Fruit fly (Drosophila melanogaster) whole organism, embryonic: ENCODE results near the gene CG31776.

Experiments
- CG11695 ChIP-seq: fragments of 200-800 bp; sonication (Bioruptor generic); IDR thresholded peaks from 3 replicates; pipeline ENCODE4 v1.3.6; 2022; ENCODE audit warnings: missing biosample characterization, missing genetic modification characterization
- CG14014 ChIP-seq: fragments of 200-800 bp; sonication (Bioruptor generic); IDR thresholded peaks from 2 replicates; pipeline ENCODE4 v1.3.6; 2022; ENCODE audit warnings: missing biosample characterization, missing genetic modification characterization
- CG17568 ChIP-seq: fragments of 200-800 bp; sonication (Bioruptor generic); optimal IDR thresholded peaks from 2 replicates; lab custom pipeline; 2018; ENCODE audit warnings: missing biosample characterization, mild to moderate bottlenecking, missing genetic modification characterization, moderate library complexity
- CG3281 ChIP-seq: fragments of 200-800 bp; sonication (Bioruptor generic); optimal IDR thresholded peaks from 3 replicates; lab custom pipeline; 2017; ENCODE audit warnings: missing biosample characterization, mild to moderate bottlenecking, missing genetic modification characterization
- CG4730 ChIP-seq: fragments of 200-800 bp; sonication (Bioruptor generic); IDR thresholded peaks from 2 replicates; pipeline ENCODE4 v1.3.6; 2022; ENCODE audit warnings: missing biosample characterization, missing genetic modification characterization
- CG4854 ChIP-seq: fragments of 200-800 bp; sonication (Bioruptor generic); optimal IDR thresholded peaks from 2 replicates; lab custom pipeline; 2016; ENCODE audit warnings: missing biosample characterization, missing genetic modification characterization, inconsistent platforms
- CG5953 ChIP-seq: fragments of 200-800 bp; sonication (Bioruptor generic); IDR thresholded peaks from 2 replicates; pipeline ENCODE4 v1.3.6; 2022; ENCODE audit warnings: missing biosample characterization, missing genetic modification characterization
- CG6272 ChIP-seq: fragments of 200-800 bp; sonication (Bioruptor generic); IDR thresholded peaks from 2 replicates; pipeline ENCODE4 v1.3.6; 2022; ENCODE audit warnings: missing biosample characterization, missing genetic modification characterization
- CG6683 ChIP-seq: fragments of 200-800 bp; sonication (Bioruptor generic); optimal IDR thresholded peaks from 2 replicates; lab custom pipeline; 2017; ENCODE audit warnings: missing biosample characterization, mild to moderate bottlenecking, missing genetic modification characterization, missing genetic modification reagents
- CG6791 ChIP-seq: fragments of 200-800 bp; sonication (Bioruptor generic); IDR thresholded peaks from 3 replicates; pipeline ENCODE4 v1.3.6; 2022; ENCODE audit warnings: missing biosample characterization, missing genetic modification characterization; ENCODE audit not compliant: partially characterized antibody
- CoRest ChIP-seq: fragments of 200-800 bp; sonication (Bioruptor generic); optimal IDR thresholded peaks from 3 replicates; lab custom pipeline; 2018; ENCODE audit warnings: missing biosample characterization, mild to moderate bottlenecking, missing genetic modification characterization, moderate library complexity
- D19A ChIP-seq: fragments of 200-800 bp; optimal IDR thresholded peaks from 3 replicates; lab custom pipeline; 2019; ENCODE audit warnings: missing biosample characterization, mild to moderate bottlenecking, missing genetic modification characterization, moderate library complexity
- Dref ChIP-seq: fragments of 200-800 bp; sonication (Bioruptor generic); IDR thresholded peaks from 2 replicates; pipeline ENCODE4 v1.3.6; 2022; ENCODE audit warnings: missing biosample characterization, missing genetic modification characterization
- E2f1 ChIP-seq: fragments of 200-800 bp; sonication (Bioruptor generic); IDR thresholded peaks from 2 replicates; pipeline ENCODE4 v1.3.6; 2022; ENCODE audit warnings: missing biosample characterization, missing genetic modification characterization
- Lim3 ChIP-seq: fragments of 200-800 bp; sonication (Bioruptor generic); IDR thresholded peaks from 2 replicates; pipeline ENCODE4 v1.3.6; 2022; ENCODE audit warnings: missing biosample characterization, missing genetic modification characterization
- NC2α ChIP-seq: fragments of 200-800 bp; sonication (Bioruptor generic); optimal IDR thresholded peaks from 2 replicates; lab custom pipeline; 2016; ENCODE audit warnings: missing biosample characterization, missing genetic modification characterization
- NFAT ChIP-seq: fragments of 200-800 bp; sonication (Bioruptor generic); IDR thresholded peaks from 2 replicates; pipeline ENCODE4 v1.3.6; 2022; ENCODE audit warnings: missing biosample characterization, missing genetic modification characterization
- Sin3A ChIP-seq: fragments of >200 bp; optimal IDR thresholded peaks from 2 replicates; lab custom pipeline; 2018
- Spps ChIP-seq: fragments of 200-800 bp; sonication (Bioruptor generic); optimal IDR thresholded peaks from 2 replicates; lab custom pipeline; 2018; ENCODE audit warnings: missing biosample characterization, mild to moderate bottlenecking, missing genetic modification characterization
- Stat92E ChIP-seq, 3 experiments: fragments of >200 bp in 2 of 3; fragments of 200-800 bp in 1 of 3; sonication (Bioruptor generic) in 1 of 3; optimal IDR thresholded peaks; 2 replicates each; lab custom pipeline; 2017 to 2019; ENCODE audit warnings: missing biosample characterization in 3 of 3, missing genetic modification characterization in 3 of 3, mild to moderate bottlenecking in 1 of 3, moderate library complexity in 1 of 3
- Xbp1 ChIP-seq: fragments of 200-800 bp; sonication (Bioruptor generic); optimal IDR thresholded peaks from 3 replicates; lab custom pipeline; 2016; ENCODE audit warnings: missing biosample characterization, mild to moderate bottlenecking, missing genetic modification characterization
- ato ChIP-seq: fragments of 200-800 bp; sonication (Bioruptor generic); IDR thresholded peaks from 2 replicates; pipeline ENCODE4 v1.3.6; 2022; ENCODE audit warnings: missing biosample characterization, missing genetic modification characterization; ENCODE audit not compliant: partially characterized antibody
- caup ChIP-seq: fragments of 200-800 bp; sonication (Bioruptor generic); optimal IDR thresholded peaks from 3 replicates; lab custom pipeline; 2017; ENCODE audit warnings: missing biosample characterization, mild to moderate bottlenecking, missing genetic modification characterization, moderate library complexity; ENCODE audit not compliant: severe bottlenecking
- cg ChIP-seq: fragments of 200-800 bp; sonication (Bioruptor generic); optimal IDR thresholded peaks from 3 replicates; lab custom pipeline; 2019; ENCODE audit warnings: missing biosample characterization, mild to moderate bottlenecking, missing genetic modification characterization, moderate library complexity
- chinmo ChIP-seq: fragments of 200-800 bp; sonication (Bioruptor generic); IDR thresholded peaks from 4 replicates; pipeline ENCODE4 v1.3.6; 2022; ENCODE audit warnings: missing biosample characterization, missing genetic modification characterization; ENCODE audit not compliant: partially characterized antibody
- dati ChIP-seq: fragments of 200-800 bp; sonication (Bioruptor generic); IDR thresholded peaks from 2 replicates; pipeline ENCODE4 v1.3.6; 2022; ENCODE audit warnings: missing biosample characterization, missing genetic modification characterization
- dpn ChIP-seq, 2 experiments: fragments of 200-800 bp; sonication (Bioruptor generic); optimal IDR thresholded peaks; 3 replicates each; lab custom pipeline; 2016; ENCODE audit warnings: missing biosample characterization in 2 of 2, missing genetic modification characterization in 2 of 2
- eve ChIP-seq, 2 experiments: fragments of >200 bp; optimal IDR thresholded peaks; 2 replicates each; lab custom pipeline; 2017; ENCODE audit warnings: missing biosample characterization in 2 of 2, missing genetic modification characterization in 2 of 2
- exex ChIP-seq: fragments of 200-800 bp; sonication (Bioruptor generic); optimal IDR thresholded peaks from 4 replicates; lab custom pipeline; 2018; ENCODE audit warnings: missing biosample characterization, mild to moderate bottlenecking, missing genetic modification characterization, moderate library complexity
- gro ChIP-seq: fragments of 200-800 bp; sonication (Bioruptor generic); optimal IDR thresholded peaks from 2 replicates; lab custom pipeline; 2016; ENCODE audit warnings: missing biosample characterization, missing genetic modification characterization
- hbn ChIP-seq: fragments of 200-800 bp; sonication (Bioruptor generic); IDR thresholded peaks from 2 replicates; pipeline ENCODE4 v1.3.6; 2022; ENCODE audit warnings: missing biosample characterization, missing genetic modification characterization; ENCODE audit not compliant: partially characterized antibody
- hth ChIP-seq: fragments of >200 bp; optimal IDR thresholded peaks from 2 replicates; lab custom pipeline; 2017; ENCODE audit warnings: inconsistent platforms
- jing ChIP-seq: fragments of 200-800 bp; sonication (Bioruptor generic); optimal IDR thresholded peaks from 2 replicates; lab custom pipeline; 2018; ENCODE audit warnings: missing biosample characterization, mild to moderate bottlenecking, missing genetic modification characterization
- ken ChIP-seq: fragments of 200-800 bp; sonication (Bioruptor generic); IDR thresholded peaks from 3 replicates; pipeline ENCODE4 v1.3.6; 2022; ENCODE audit warnings: missing biosample characterization, missing genetic modification characterization
- klu ChIP-seq: fragments of 200-800 bp; sonication (Bioruptor generic); IDR thresholded peaks from 2 replicates; pipeline ENCODE4 v1.3.6; 2022; ENCODE audit warnings: missing biosample characterization, missing genetic modification characterization
- lilli ChIP-seq: fragments of 200-800 bp; sonication (Bioruptor generic); optimal IDR thresholded peaks from 3 replicates; lab custom pipeline; 2016; ENCODE audit warnings: missing biosample characterization, missing genetic modification characterization
- lov ChIP-seq, 2 experiments: fragments of 200-800 bp in 1 of 2; fragments of >200 bp in 1 of 2; sonication (Bioruptor generic) in 1 of 2; IDR thresholded peaks in 1 of 2; optimal IDR thresholded peaks in 1 of 2; 2 replicates in 1 of 2; 3 replicates in 1 of 2; pipeline versions ENCODE4 v1.3.6 to Lab custom; 2017 to 2022; ENCODE audit warnings: missing biosample characterization in 1 of 2, missing genetic modification characterization in 1 of 2
- pita ChIP-seq: fragments of 200-800 bp; sonication (Bioruptor generic); optimal IDR thresholded peaks from 2 replicates; lab custom pipeline; 2017; ENCODE audit warnings: missing biosample characterization, mild to moderate bottlenecking, missing genetic modification characterization
- ranshi ChIP-seq: fragments of 200-800 bp; sonication (Bioruptor generic); IDR thresholded peaks from 2 replicates; pipeline ENCODE4 v1.3.6; 2022; ENCODE audit warnings: missing biosample characterization, missing genetic modification characterization
- ro ChIP-seq: fragments of 200-800 bp; sonication (Bioruptor generic); IDR thresholded peaks from 2 replicates; pipeline ENCODE4 v1.3.6; 2022; ENCODE audit warnings: missing biosample characterization, missing genetic modification characterization
- salm ChIP-seq: fragments of 200-800 bp; sonication (Bioruptor generic); optimal IDR thresholded peaks from 2 replicates; lab custom pipeline; 2018; ENCODE audit warnings: missing biosample characterization, mild to moderate bottlenecking, missing genetic modification characterization
- scrt ChIP-seq: fragments of 200-800 bp; sonication (Bioruptor generic); optimal IDR thresholded peaks from 2 replicates; lab custom pipeline; 2018; ENCODE audit warnings: missing biosample characterization, mild to moderate bottlenecking, missing genetic modification characterization, moderate library complexity
- slbo ChIP-seq: fragments of 200-800 bp; sonication (Bioruptor generic); IDR thresholded peaks from 2 replicates; pipeline ENCODE4 v1.3.6; 2022; ENCODE audit warnings: missing biosample characterization, missing genetic modification characterization
- tgo ChIP-seq: fragments of 200-800 bp; sonication (Bioruptor generic); IDR thresholded peaks from 3 replicates; pipeline ENCODE4 v1.3.6; 2022; ENCODE audit warnings: missing biosample characterization, missing genetic modification characterization
- tin ChIP-seq: fragments of 200-800 bp; sonication (Bioruptor generic); optimal IDR thresholded peaks from 3 replicates; lab custom pipeline; 2016; ENCODE audit warnings: missing biosample characterization, missing genetic modification characterization
- trh ChIP-seq: fragments of 200-800 bp; sonication (Bioruptor generic); optimal IDR thresholded peaks from 2 replicates; lab custom pipeline; 2016; ENCODE audit warnings: missing biosample characterization, missing genetic modification characterization
- twi ChIP-seq: fragments of 200-800 bp; optimal IDR thresholded peaks from 2 replicates; lab custom pipeline; 2019; ENCODE audit warnings: missing biosample characterization, mild to moderate bottlenecking, missing genetic modification characterization, moderate library complexity
- wdn ChIP-seq: fragments of 200-800 bp; sonication (Bioruptor generic); IDR thresholded peaks from 2 replicates; pipeline ENCODE4 v1.3.6; 2022; ENCODE audit warnings: missing biosample characterization, missing genetic modification characterization

Gene CG31776

DNA sequence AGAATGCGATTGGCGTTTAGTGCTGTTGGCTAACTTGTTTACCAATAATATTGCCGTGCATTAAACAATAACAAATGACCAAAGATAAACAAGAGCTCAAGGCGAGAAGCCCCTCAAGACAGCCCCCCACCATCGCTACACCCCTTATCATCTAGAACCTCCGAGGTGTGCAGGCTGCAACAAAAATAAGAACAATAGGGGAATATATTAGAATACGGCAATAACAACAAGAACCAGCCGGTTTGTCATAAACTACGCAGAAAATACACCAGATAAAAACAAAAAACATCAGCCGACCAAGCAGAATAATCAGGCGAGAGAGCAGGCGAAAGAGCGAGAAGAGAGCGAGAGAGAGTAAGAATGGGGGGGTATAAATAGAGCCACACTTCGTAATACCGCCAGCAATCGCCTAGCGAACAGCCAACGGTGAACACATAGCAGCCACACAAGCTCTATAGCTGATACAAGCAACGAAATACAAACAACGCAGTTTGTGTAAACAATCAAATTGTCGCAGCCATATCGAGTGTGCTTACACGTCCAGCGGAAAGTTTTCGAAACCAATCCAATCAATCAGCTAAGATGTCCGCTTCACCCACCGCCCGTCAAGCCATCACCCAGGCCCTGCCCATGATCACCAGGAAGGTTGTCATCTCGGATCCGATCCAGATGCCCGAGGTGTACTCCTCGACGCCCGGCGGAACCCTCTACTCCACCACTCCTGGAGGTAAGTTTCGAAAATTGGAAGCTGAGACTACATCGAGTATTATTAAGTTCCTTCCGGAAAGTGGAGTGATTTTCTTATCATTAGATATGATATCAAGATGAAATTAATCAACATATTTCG is 8.3 kb downstream of the CG31776 start, which contains the start of gene Thor (continued):
- TF ChIP-seq E2f1 (GFP tag; lab: Robert Waterston, UW): peak; percentile 23; the same call in 1 of the 2 replicates
- no peak; the same call in 1 of the 2 replicates for TF ChIP-seq CG6272 (GFP tag; lab: Robert Waterston, UW)
- peak; percentile 36 to 74 for TF ChIP-seq dpn (GFP tag; optimal IDR thresholded peaks at IDR 0.05; lab: Kevin White, UChicago)
- peak; percentile 98; the same call in 3 of the 4 replicates for TF ChIP-seq chinmo
- no peak for TF ChIP-seq hth (lab: Kevin White, UChicago)
- TF ChIP-seq D19A (tag; lab: Kevin White, UChicago): peak; percentile 45
- TF ChIP-seq scrt: peak; percentile 48
- TF ChIP-seq CG4854 (GFP tag; lab: Kevin White, UChicago): peak; percentile 60
- peak; percentile 59 for TF ChIP-seq exex (tag; lab: Kevin White, UChicago)
- TF ChIP-seq ato (GFP tag; lab: Robert Waterston, UW): peak; percentile 52
- TF ChIP-seq Sin3A (lab: Kevin White, UChicago): no peak
- TF ChIP-seq ken (GFP tag; lab: Robert Waterston, UW): peak; percentile 75; the same call in 2 of the 3 replicates
- TF ChIP-seq NC2α (GFP tag; lab: Kevin White, UChicago): peak; percentile 91
- TF ChIP-seq CG5953 (GFP tag; lab: Robert Waterston, UW): peak; percentile 86
- TF ChIP-seq slbo (GFP tag; lab: Robert Waterston, UW): peak; percentile 73
- TF ChIP-seq pita (GFP tag; lab: Kevin White, UChicago): no peak
- TF ChIP-seq hbn (GFP tag; lab: Robert Waterston, UW): peak; percentile 47; the same call in 1 of the 2 replicates
- TF ChIP-seq Dref (GFP tag; lab: Robert Waterston, UW): no peak
- peak; percentile 91 for TF ChIP-seq caup (GFP tag; lab: Kevin White, UChicago)
- peak; percentile 51 for TF ChIP-seq tin (GFP tag; lab: Kevin White, UChicago)
- TF ChIP-seq eve (GFP tag; optimal IDR thresholded peaks at IDR 0.05; lab: Kevin White, UChicago): no peak
- TF ChIP-seq Stat92E (GFP tag; optimal IDR thresholded peaks at IDR 0.05; lab: Kevin White, UChicago): peak in 1 of 3 experiments; percentile 88
- peak; percentile 70; the same call in 2 of the 3 replicates for TF ChIP-seq CG6791
- TF ChIP-seq CoRest (tag; lab: Kevin White, UChicago): no peak
- peak; percentile 21 for TF ChIP-seq Spps
- peak; percentile 17 for TF ChIP-seq trh
- no peak for TF ChIP-seq ro (GFP tag; lab: Robert Waterston, UW)
- peak; percentile 89 for TF ChIP-seq gro (GFP tag; lab: Kevin White, UChicago)
- peak; percentile 64; the same call in 1 of the 2 replicates for TF ChIP-seq CG14014 (GFP tag; lab: Robert Waterston, UW)
- TF ChIP-seq jing (GFP tag; lab: Kevin White, UChicago): no peak
- TF ChIP-seq lilli: peak; percentile 86
- TF ChIP-seq tgo (GFP tag; lab: Robert Waterston, UW): no peak
- peak; percentile 0 for TF ChIP-seq twi
- peak; percentile 51 for TF ChIP-seq CG6683 (GFP tag; lab: Kevin White, UChicago)
- TF ChIP-seq Lim3: no peak
- TF ChIP-seq CG17568 (GFP tag; lab: Kevin White, UChicago): peak; percentile 71
- peak; percentile 68; the same call in 1 of the 2 replicates for TF ChIP-seq wdn (GFP tag; lab: Robert Waterston, UW)
- peak; percentile 67 for TF ChIP-seq CG3281 (GFP tag; lab: Kevin White, UChicago)
- peak; percentile 57; the same call in 1 of the 3 replicates for TF ChIP-seq CG11695 (GFP tag; lab: Robert Waterston, UW)
- peak; percentile 19 for TF ChIP-seq cg
- peak; percentile 20 for TF ChIP-seq salm
- TF ChIP-seq ranshi: peak; percentile 71; the same call in 1 of the 2 replicates
- TF ChIP-seq dati (GFP tag; lab: Robert Waterston, UW): peak; percentile 69
- TF ChIP-seq CG4730 (GFP tag; lab: Robert Waterston, UW): peak; percentile 31; the same call in 1 of the 2 replicates
- TF ChIP-seq Xbp1: peak; percentile 35
- TF ChIP-seq lov (optimal IDR thresholded peaks at IDR 0.05; lab: Kevin White, UChicago): no peak
- peak; percentile 90 for TF ChIP-seq lov (GFP tag; IDR thresholded peaks at IDR 0.05; lab: Robert Waterston, UW)
- TF ChIP-seq klu (GFP tag; lab: Robert Waterston, UW): no peak
- peak; percentile 96 for TF ChIP-seq NFAT
